Fruit fly (Drosophila melanogaster) S2 (cell line): ENCODE results near the gene NANS.

ENCODE experiments used
- CG8478 ChIP-seq: fragments of >200 bp; optimal IDR thresholded peaks from 2 replicates; lab custom pipeline; 2018
- CTCF ChIP-seq, 2 experiments: fragments of >200 bp; optimal IDR thresholded peaks; 2 replicates each; lab custom pipeline; 2018

- no peak for TF ChIP-seq CTCF (optimal IDR thresholded peaks at IDR 0.05; lab: Kevin White, UChicago)
- TF ChIP-seq CG8478 (lab: Kevin White, UChicago): no peak
Observed at dm6 chr3R:12405134-12405533, 21.2 kb upstream of the NANS start.
